Worm (Caenorhabditis elegans) whole organism, young adult: ENCODE data around the gene math-13.

ENCODE experiments used
- Y53F4B.3 ChIP-seq: fragments of 200-800 bp; sonication (Bioruptor generic); IDR thresholded peaks from 2 replicates; pipeline ENCODE4 v1.3.6; 2022; ENCODE audit warnings: missing genetic modification reagents, missing genetic modification characterization, missing compliant biosample characterization
- Y67H2A.10 ChIP-seq: fragments of 200-800 bp; sonication (Bioruptor generic); conservative IDR thresholded peaks from 2 replicates; pipeline ENCODE4 v1.3.6; 2022; ENCODE audit warnings: missing genetic modification reagents, missing genetic modification characterization, missing compliant biosample characterization
- akir-1 ChIP-seq: fragments of 200-800 bp; sonication (Bioruptor generic); optimal IDR thresholded peaks from 2 replicates; lab custom pipeline; 2018; ENCODE audit warnings: mild to moderate bottlenecking, missing genetic modification characterization, moderate library complexity, missing compliant biosample characterization
- aptf-3 ChIP-seq: fragments of 200-800 bp; sonication (Bioruptor generic); IDR thresholded peaks from 2 replicates; pipeline ENCODE4 v1.3.6; 2022; ENCODE audit warnings: missing genetic modification characterization, missing compliant biosample characterization
- lin-26 ChIP-seq: fragments of 200-800 bp; sonication (Bioruptor generic); IDR thresholded peaks from 2 replicates; pipeline ENCODE4 v1.3.6; 2022; ENCODE audit warnings: missing genetic modification reagents, missing genetic modification characterization, missing compliant biosample characterization
- nfya-1 ChIP-seq: sonication (generic microtip); optimal IDR thresholded peaks from 2 replicates; lab custom pipeline; 2017; ENCODE audit warnings: antibody characterized with exemption, missing compliant biosample characterization, missing genetic modification characterization, borderline replicate concordance; ENCODE audit not compliant: insufficient read depth
- unc-62 ChIP-seq: fragments of 150-350 bp; optimal IDR thresholded peaks from 2 replicates; lab custom pipeline; 2014; ENCODE audit warnings: missing biosample characterization, missing genetic modification reagents, missing genetic modification characterization
- ztf-6 ChIP-seq: fragments of 200-800 bp; sonication (Bioruptor generic); IDR thresholded peaks from 2 replicates; pipeline ENCODE4 v1.3.6; 2022; ENCODE audit warnings: missing genetic modification reagents, missing genetic modification characterization, missing compliant biosample characterization

DNA sequence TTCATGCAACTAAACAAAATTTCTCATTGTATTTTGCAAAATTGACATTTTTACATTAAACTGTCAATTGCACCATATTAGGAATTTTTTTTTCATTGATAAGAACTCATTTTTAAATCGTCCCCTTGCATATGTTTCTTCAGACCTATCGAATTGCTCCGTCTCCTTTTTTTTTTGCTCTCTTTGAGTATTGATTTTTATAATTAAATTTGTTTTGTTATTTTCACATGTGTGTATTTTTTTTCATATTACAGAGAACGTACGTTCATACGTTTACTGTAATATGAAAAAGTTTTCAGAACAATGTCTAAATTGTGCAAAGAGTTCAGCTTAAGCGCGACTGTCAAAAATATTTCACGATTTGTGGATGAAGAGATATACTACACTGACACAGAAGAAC is 6.6 kb upstream of the math-13 start, which contains the start of gene math-14:
- TF ChIP-seq ztf-6 (GFP tag; lab: Robert Waterston, UW) (no peak), nfya-1 (no peak), aptf-3 (no peak), lin-26 (GFP tag; lab: Robert Waterston, UW) (no peak), unc-62 (GFP tag; lab: Kevin White, UChicago) (no peak), Y53F4B.3 (GFP tag; lab: Robert Waterston, UW) (no peak), Y67H2A.10 (GFP tag; lab: Robert Waterston, UW) (no peak), akir-1 (GFP tag; lab: Kevin White, UChicago) (no peak)
